Fruit fly (Drosophila melanogaster): Measurements from ENCODE around the gene CG41562.
"Not testable (repeated sequence)": the region's sequence is repeated elsewhere in the genome, so short reads cannot be mapped to it uniquely, and the experiment has no call there.

Gene CG41562

DNA sequence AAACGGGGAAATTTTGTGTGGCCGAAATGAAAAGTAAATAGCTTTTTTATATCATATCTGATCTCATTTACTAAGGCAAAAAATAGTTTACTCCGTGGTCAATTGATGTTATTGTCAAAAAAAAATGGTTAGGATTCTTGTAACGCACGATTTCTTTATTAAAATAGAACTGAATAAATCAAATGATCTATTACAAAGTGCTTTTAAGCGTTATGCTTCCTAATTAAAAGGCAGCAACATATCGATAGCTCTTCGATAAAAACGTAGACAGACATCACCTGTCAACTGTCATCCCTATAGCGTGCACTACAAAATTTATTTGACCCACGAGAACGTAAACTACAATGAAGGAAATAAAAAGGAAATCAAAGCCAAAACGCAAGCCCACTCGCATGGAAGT, at the start of gene CG41562:
Gene CG41562, plus strand, starts transcription at position 301 of the 400 bp plus-strand sequence.
- not testable (repeated sequence) for TF ChIP-seq Sox15, cyc, vri (GFP tag; optimal IDR thresholded peaks at IDR 0.05)

DNA sequence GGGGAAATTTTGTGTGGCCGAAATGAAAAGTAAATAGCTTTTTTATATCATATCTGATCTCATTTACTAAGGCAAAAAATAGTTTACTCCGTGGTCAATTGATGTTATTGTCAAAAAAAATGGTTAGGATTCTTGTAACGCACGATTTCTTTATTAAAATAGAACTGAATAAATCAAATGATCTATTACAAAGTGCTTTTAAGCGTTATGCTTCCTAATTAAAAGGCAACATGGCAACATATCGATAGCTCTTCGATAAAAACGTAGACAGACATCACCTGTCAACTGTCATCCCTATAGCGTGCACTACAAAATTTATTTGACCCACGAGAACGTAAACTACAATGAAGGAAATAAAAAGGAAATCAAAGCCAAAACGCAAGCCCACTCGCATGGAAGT, 49.5 kb upstream of the CG41562 start, which contains the start of gene CG46515:
Gene CG46515, plus strand, starts transcription at position 301 of the 400 bp plus-strand sequence.
- not testable (repeated sequence) for TF ChIP-seq fd59A, fd85E, lz (GFP tag; optimal IDR thresholded peaks at IDR 0.05)

DNA sequence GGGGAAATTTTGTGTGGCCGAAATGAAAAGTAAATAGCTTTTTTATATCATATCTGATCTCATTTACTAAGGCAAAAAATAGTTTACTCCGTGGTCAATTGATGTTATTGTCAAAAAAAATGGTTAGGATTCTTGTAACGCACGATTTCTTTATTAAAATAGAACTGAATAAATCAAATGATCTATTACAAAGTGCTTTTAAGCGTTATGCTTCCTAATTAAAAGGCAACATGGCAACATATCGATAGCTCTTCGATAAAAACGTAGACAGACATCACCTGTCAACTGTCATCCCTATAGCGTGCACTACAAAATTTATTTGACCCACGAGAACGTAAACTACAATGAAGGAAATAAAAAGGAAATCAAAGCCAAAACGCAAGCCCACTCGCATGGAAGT, 39.4 kb upstream of the CG41562 start, which contains the start of gene CG46516:
Gene CG46516, plus strand, starts transcription at position 301 of the 400 bp plus-strand sequence.
- TF ChIP-seq CG6792 (GFP tag; optimal IDR thresholded peaks at IDR 0.05); Hr4 (GFP tag; optimal IDR thresholded peaks at IDR 0.05); eg (GFP tag; IDR thresholded peaks at IDR 0.05): not testable (repeated sequence)

DNA sequence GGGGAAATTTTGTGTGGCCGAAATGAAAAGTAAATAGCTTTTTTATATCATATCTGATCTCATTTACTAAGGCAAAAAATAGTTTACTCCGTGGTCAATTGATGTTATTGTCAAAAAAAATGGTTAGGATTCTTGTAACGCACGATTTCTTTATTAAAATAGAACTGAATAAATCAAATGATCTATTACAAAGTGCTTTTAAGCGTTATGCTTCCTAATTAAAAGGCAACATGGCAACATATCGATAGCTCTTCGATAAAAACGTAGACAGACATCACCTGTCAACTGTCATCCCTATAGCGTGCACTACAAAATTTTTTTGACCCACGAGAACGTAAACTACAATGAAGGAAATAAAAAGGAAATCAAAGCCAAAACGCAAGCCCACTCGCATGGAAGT, 34.3 kb upstream of the CG41562 start, which contains the start of gene CG46517:
Gene CG46517, plus strand, starts transcription at position 301 of the 400 bp plus-strand sequence.
- TF ChIP-seq CG11902, CG10631, Eip75B (GFP tag; optimal IDR thresholded peaks at IDR 0.05): not testable (repeated sequence)

DNA sequence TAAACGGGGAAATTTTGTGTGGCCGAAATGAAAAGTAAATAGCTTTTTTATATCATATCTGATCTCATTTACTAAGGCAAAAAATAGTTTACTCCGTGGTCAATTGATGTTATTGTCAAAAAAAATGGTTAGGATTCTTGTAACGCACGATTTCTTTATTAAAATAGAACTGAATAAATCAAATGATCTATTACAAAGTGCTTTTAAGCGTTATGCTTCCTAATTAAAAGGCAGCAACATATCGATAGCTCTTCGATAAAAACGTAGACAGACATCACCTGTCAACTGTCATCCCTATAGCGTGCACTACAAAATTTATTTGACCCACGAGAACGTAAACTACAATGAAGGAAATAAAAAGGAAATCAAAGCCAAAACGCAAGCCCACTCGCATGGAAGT, 25.1 kb upstream of the CG41562 start, which contains the start of gene CG46518:
Gene CG46518, plus strand, starts transcription at position 301 of the 400 bp plus-strand sequence.
- TF ChIP-seq salr, CG9139, acj6 (GFP tag; optimal IDR thresholded peaks at IDR 0.05): not testable (repeated sequence)

DNA sequence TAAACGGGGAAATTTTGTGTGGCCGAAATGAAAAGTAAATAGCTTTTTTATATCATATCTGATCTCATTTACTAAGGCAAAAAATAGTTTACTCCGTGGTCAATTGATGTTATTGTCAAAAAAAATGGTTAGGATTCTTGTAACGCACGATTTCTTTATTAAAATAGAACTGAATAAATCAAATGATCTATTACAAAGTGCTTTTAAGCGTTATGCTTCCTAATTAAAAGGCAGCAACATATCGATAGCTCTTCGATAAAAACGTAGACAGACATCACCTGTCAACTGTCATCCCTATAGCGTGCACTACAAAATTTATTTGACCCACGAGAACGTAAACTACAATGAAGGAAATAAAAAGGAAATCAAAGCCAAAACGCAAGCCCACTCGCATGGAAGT, 20.1 kb upstream of the CG41562 start, which contains the start of gene CG46519:
Gene CG46519, plus strand, starts transcription at position 301 of the 400 bp plus-strand sequence.
- TF ChIP-seq Gug (GFP tag; IDR thresholded peaks at IDR 0.05); CG15336 (GFP tag; IDR thresholded peaks at IDR 0.05); Sox14 (GFP tag; optimal IDR thresholded peaks at IDR 0.05): not testable (repeated sequence)

DNA sequence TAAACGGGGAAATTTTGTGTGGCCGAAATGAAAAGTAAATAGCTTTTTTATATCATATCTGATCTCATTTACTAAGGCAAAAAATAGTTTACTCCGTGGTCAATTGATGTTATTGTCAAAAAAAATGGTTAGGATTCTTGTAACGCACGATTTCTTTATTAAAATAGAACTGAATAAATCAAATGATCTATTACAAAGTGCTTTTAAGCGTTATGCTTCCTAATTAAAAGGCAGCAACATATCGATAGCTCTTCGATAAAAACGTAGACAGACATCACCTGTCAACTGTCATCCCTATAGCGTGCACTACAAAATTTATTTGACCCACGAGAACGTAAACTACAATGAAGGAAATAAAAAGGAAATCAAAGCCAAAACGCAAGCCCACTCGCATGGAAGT, 15.1 kb upstream of the CG41562 start, which contains the start of gene CG46520:
Gene CG46520, plus strand, starts transcription at position 301 of the 400 bp plus-strand sequence.
- TF ChIP-seq CG6163 (GFP tag; IDR thresholded peaks at IDR 0.05); spab (GFP tag; optimal IDR thresholded peaks at IDR 0.05); CG4318 (GFP tag; optimal IDR thresholded peaks at IDR 0.05): not testable (repeated sequence)

DNA sequence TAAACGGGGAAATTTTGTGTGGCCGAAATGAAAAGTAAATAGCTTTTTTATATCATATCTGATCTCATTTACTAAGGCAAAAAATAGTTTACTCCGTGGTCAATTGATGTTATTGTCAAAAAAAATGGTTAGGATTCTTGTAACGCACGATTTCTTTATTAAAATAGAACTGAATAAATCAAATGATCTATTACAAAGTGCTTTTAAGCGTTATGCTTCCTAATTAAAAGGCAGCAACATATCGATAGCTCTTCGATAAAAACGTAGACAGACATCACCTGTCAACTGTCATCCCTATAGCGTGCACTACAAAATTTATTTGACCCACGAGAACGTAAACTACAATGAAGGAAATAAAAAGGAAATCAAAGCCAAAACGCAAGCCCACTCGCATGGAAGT, 10.1 kb upstream of the CG41562 start, which contains the start of gene CG46521:
Gene CG46521, plus strand, starts transcription at position 301 of the 400 bp plus-strand sequence.
- TF ChIP-seq spab, Eip75B, vri (GFP tag; optimal IDR thresholded peaks at IDR 0.05): not testable (repeated sequence)

DNA sequence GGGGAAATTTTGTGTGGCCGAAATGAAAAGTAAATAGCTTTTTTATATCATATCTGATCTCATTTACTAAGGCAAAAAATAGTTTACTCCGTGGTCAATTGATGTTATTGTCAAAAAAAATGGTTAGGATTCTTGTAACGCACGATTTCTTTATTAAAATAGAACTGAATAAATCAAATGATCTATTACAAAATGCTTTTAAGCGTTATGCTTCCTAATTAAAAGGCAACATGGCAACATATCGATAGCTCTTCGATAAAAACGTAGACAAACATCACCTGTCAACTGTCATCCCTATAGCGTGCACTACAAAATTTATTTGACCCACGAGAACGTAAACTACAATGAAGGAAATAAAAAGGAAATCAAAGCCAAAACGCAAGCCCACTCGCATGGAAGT, 5.1 kb upstream of the CG41562 start, which contains the start of gene CG46522:
Gene CG46522, plus strand, starts transcription at position 301 of the 400 bp plus-strand sequence.
- TF ChIP-seq CG16779 (tag; optimal IDR thresholded peaks at IDR 0.05); Blimp-1 (GFP tag; optimal IDR thresholded peaks at IDR 0.05); CG4318 (GFP tag; optimal IDR thresholded peaks at IDR 0.05): not testable (repeated sequence)

All from whole organism, prepupa.